Worm (Caenorhabditis elegans): Measurements from ENCODE around the gene unc-77.

ce11 chrIV:6155296-6155695 lies 28.4 kb downstream of the unc-77 start, which contains the start of gene C11D2.7:
- TF ChIP-seq aly-2 (tag; optimal IDR thresholded peaks at IDR 0.05) (no peak), sem-4 (tag; optimal IDR thresholded peaks at IDR 0.05) (no peak), blmp-1 (tag; optimal IDR thresholded peaks at IDR 0.05; ENCODE audit: insufficient read depth) (no peak), ama-1 (optimal IDR thresholded peaks at IDR 0.05) (no peak), mbf-1 (tag; optimal IDR thresholded peaks at IDR 0.05) (no peak), fos-1 (tag; optimal IDR thresholded peaks at IDR 0.05) (no peak), mdl-1 (tag; optimal IDR thresholded peaks at IDR 0.05) (no peak), egl-27 (tag; optimal IDR thresholded peaks at IDR 0.05) (no peak)

Data from whole organism, L2 larva.